Worm (Caenorhabditis elegans): ENCODE results near the gene mam-1.
"Not testable (repeated sequence)": the region's sequence is repeated elsewhere in the genome, so short reads cannot be mapped to it uniquely, and the experiment has no call there.

mam-1 gene

ce11 chrX:897948-898347 lies 9.8 kb upstream of the mam-1 start, which contains the start of gene mab-7:
Gene mab-7 (minus strand): TSS chrX:898048.
- TF ChIP-seq lim-7 (GFP tag; IDR thresholded peaks at IDR 0.05) (no peak), ceh-20 (GFP tag; IDR thresholded peaks at IDR 0.05) (no peak), lin-13 (GFP tag; optimal IDR thresholded peaks at IDR 0.05) (no peak), ces-1 (GFP tag; optimal IDR thresholded peaks at IDR 0.05) (no peak), dmd-8 (GFP tag; IDR thresholded peaks at IDR 0.05) (no peak)

ce11 chrX:892537-892936 lies 4.3 kb upstream of the mam-1 start:
- TF ChIP-seq daf-16 (GFP tag; optimal IDR thresholded peaks at IDR 0.05) (peak in 1 of 2 experiments; percentile 7), set-16 (GFP tag; IDR thresholded peaks at IDR 0.05) (peak; percentile 64), egl-43 (GFP tag; IDR thresholded peaks at IDR 0.05) (0 out of 2 replicates have a peak, but pooled peaks have one; percentile 52)
- TF ChIP-seq daf-16 (tag; optimal IDR thresholded peaks at IDR 0.05), result not testable (repeated sequence)

ce11 chrX:880367-880766 lies 7.8 kb downstream of the mam-1 start, which contains the start of gene ZC13.2:
Gene ZC13.2 (plus strand): TSS chrX:880667.
- TF ChIP-seq nhr-111 (GFP tag; optimal IDR thresholded peaks at IDR 0.05) (no peak), fos-1 (tag; optimal IDR thresholded peaks at IDR 0.05) (no peak), fkh-10 (GFP tag; optimal IDR thresholded peaks at IDR 0.05) (no peak), nhr-41 (GFP tag; IDR thresholded peaks at IDR 0.05) (no peak), unc-62 (GFP tag; optimal IDR thresholded peaks at IDR 0.05 in 1 of 2) (peak in 1 of 2 experiments; percentile 66), unc-62 (tag; optimal IDR thresholded peaks at IDR 0.05) (no peak), aha-1 (tag) (peak; percentile 6)

ce11 chrX:876935-877334 lies 11.3 kb downstream of the mam-1 start, which contains the start of gene ZC13.1:
Gene ZC13.1 (plus strand): TSS chrX:877239.
- no peak for TF ChIP-seq zfp-2 (tag; optimal IDR thresholded peaks at IDR 0.05)
- TF ChIP-seq F10B5.3 (tag; optimal IDR thresholded peaks at IDR 0.05), result no peak
- peak; percentile 84 for TF ChIP-seq nhr-28 (tag; optimal IDR thresholded peaks at IDR 0.05)
- TF ChIP-seq hif-1 (tag; optimal IDR thresholded peaks at IDR 0.05), result peak in 1 of 2 experiments; percentile 68
- 0 out of 2 replicates have a peak, but pooled peaks have one; percentile 30 for TF ChIP-seq dmd-6 (GFP tag; IDR thresholded peaks at IDR 0.05)
- TF ChIP-seq aly-2 (tag; optimal IDR thresholded peaks at IDR 0.05), result no peak
- no peak for TF ChIP-seq nhr-42 (GFP tag; IDR thresholded peaks at IDR 0.05)
- TF ChIP-seq ceh-44 (GFP tag; IDR thresholded peaks at IDR 0.05), result no peak
- TF ChIP-seq mxl-3 (GFP tag; optimal IDR thresholded peaks at IDR 0.05), result peak; percentile 71
- TF ChIP-seq lir-3 (tag; optimal IDR thresholded peaks at IDR 0.05), result no peak
- no peak for TF ChIP-seq php-3 (GFP tag; IDR thresholded peaks at IDR 0.05)
- peak; percentile 45 for TF ChIP-seq lin-13 (GFP tag; optimal IDR thresholded peaks at IDR 0.05)
- peak; percentile 1 for TF ChIP-seq T20F7.1 (GFP tag; optimal IDR thresholded peaks at IDR 0.05)
- TF ChIP-seq daf-8 (GFP tag; IDR thresholded peaks at IDR 0.05), result no peak
- TF ChIP-seq jun-1 (tag; optimal IDR thresholded peaks at IDR 0.05), result no peak
- peak; percentile 80 for TF ChIP-seq hmg-1.1 (GFP tag; IDR thresholded peaks at IDR 0.05)
- TF ChIP-seq snpc-4 (tag; optimal IDR thresholded peaks at IDR 0.05), result no peak
- TF ChIP-seq unc-39 (tag; optimal IDR thresholded peaks at IDR 0.05), result no peak
- no peak for TF ChIP-seq ces-1 (GFP tag; optimal IDR thresholded peaks at IDR 0.05)
- TF ChIP-seq nhr-77 (tag; optimal IDR thresholded peaks at IDR 0.05), result peak; percentile 81
- TF ChIP-seq lsy-2 (tag; optimal IDR thresholded peaks at IDR 0.05), result peak in 1 of 2 experiments; percentile 81
- TF ChIP-seq nhr-111 (GFP tag; optimal IDR thresholded peaks at IDR 0.05), result no peak
- no peak for TF ChIP-seq lin-39 (tag; optimal IDR thresholded peaks at IDR 0.05)
- TF ChIP-seq cey-2 (tag; optimal IDR thresholded peaks at IDR 0.05; ENCODE audit: borderline replicate concordance, insufficient read depth), result no peak
- TF ChIP-seq T26A8.4 (GFP tag; IDR thresholded peaks at IDR 0.05), result no peak
- TF ChIP-seq lim-7 (GFP tag; IDR thresholded peaks at IDR 0.05), result 0 out of 2 replicates have a peak, but pooled peaks have one; percentile 39
- peak; percentile 26 for TF ChIP-seq nhr-11 (tag; optimal IDR thresholded peaks at IDR 0.05)
- TF ChIP-seq F26F4.8 (GFP tag; conservative IDR thresholded peaks at IDR 0.05), result no peak
- no peak for TF ChIP-seq egl-27 (tag; optimal IDR thresholded peaks at IDR 0.05)
- TF ChIP-seq Y75B8A.6 (GFP tag; IDR thresholded peaks at IDR 0.05), result no peak
- no peak for TF ChIP-seq zip-2 (tag; optimal IDR thresholded peaks at IDR 0.05)
- TF ChIP-seq R02D3.7 (tag; optimal IDR thresholded peaks at IDR 0.05), result no peak
- no peak for TF ChIP-seq zag-1 (tag; optimal IDR thresholded peaks at IDR 0.05)
- TF ChIP-seq pha-4 (GFP tag; IDR thresholded peaks at IDR 0.05), result no peak
- peak; percentile 38 for TF ChIP-seq pha-4 (tag; optimal IDR thresholded peaks at IDR 0.05)
- no peak for TF ChIP-seq ctbp-1 (GFP tag; IDR thresholded peaks at IDR 0.05)
